Worm (Caenorhabditis elegans) whole organism, L3 larva: Measurements from ENCODE around the gene srv-5.

Source experiments
- R02D3.7 ChIP-seq: fragments of 150-350 bp; optimal IDR thresholded peaks from 2 replicates; lab custom pipeline; 2014; ENCODE audit warnings: missing biosample characterization, missing genetic modification characterization
- ZK546.5 ChIP-seq: sonication (generic microtip); optimal IDR thresholded peaks from 2 replicates; lab custom pipeline; 2017; ENCODE audit warnings: missing biosample characterization, missing genetic modification characterization
- ceh-28 ChIP-seq: fragments of 150-350 bp; optimal IDR thresholded peaks from 2 replicates; lab custom pipeline; 2014; ENCODE audit warnings: missing biosample characterization, missing genetic modification reagents, missing genetic modification characterization
- ceh-9 ChIP-seq: sonication (generic microtip); optimal IDR thresholded peaks from 2 replicates; lab custom pipeline; 2018; ENCODE audit warnings: missing biosample characterization, missing genetic modification characterization
- egl-5 ChIP-seq: fragments of 150-350 bp; optimal IDR thresholded peaks from 2 replicates; lab custom pipeline; 2017; ENCODE audit warnings: missing biosample characterization, missing genetic modification reagents, missing genetic modification characterization, inconsistent platforms
- elt-1 ChIP-seq: fragments of 150-350 bp; optimal IDR thresholded peaks from 2 replicates; lab custom pipeline; 2014; ENCODE audit warnings: missing biosample characterization, missing genetic modification characterization
- elt-2 ChIP-seq: sonication (generic microtip); optimal IDR thresholded peaks from 2 replicates; lab custom pipeline; 2016; ENCODE audit warnings: missing genetic modification reagents, mild to moderate bottlenecking, missing genetic modification characterization, missing compliant biosample characterization
- elt-3 ChIP-seq, 3 experiments: fragments of 150-350 bp in 1 of 3; sonication (generic microtip) in 2 of 3; optimal IDR thresholded peaks; 2 replicates in 2 of 3; 4 replicates in 1 of 3; lab custom pipeline; 2014 to 2017; ENCODE audit warnings: missing biosample characterization in 3 of 3, missing genetic modification characterization in 3 of 3
- eor-1 ChIP-seq, 2 experiments: fragments of 150-350 bp; optimal IDR thresholded peaks; 2 replicates each; lab custom pipeline; 2014 to 2018; ENCODE audit warnings: missing biosample characterization in 2 of 2, missing genetic modification characterization in 2 of 2
- hmg-11 ChIP-seq: sonication (generic microtip); optimal IDR thresholded peaks from 2 replicates; lab custom pipeline; 2016; ENCODE audit warnings: missing genetic modification characterization, missing compliant biosample characterization
- jun-1 ChIP-seq: fragments of 150-350 bp; optimal IDR thresholded peaks from 2 replicates; lab custom pipeline; 2014; ENCODE audit warnings: missing biosample characterization, missing genetic modification reagents, missing genetic modification characterization
- lin-15B ChIP-seq: fragments of 150-350 bp; optimal IDR thresholded peaks from 2 replicates; lab custom pipeline; 2014; ENCODE audit warnings: missing biosample characterization, missing genetic modification characterization
- lsy-12 ChIP-seq: sonication (generic microtip); optimal IDR thresholded peaks from 2 replicates; lab custom pipeline; 2016; ENCODE audit warnings: mild to moderate bottlenecking, missing genetic modification characterization, missing compliant biosample characterization
- mdl-1 ChIP-seq: fragments of 150-350 bp; optimal IDR thresholded peaks from 2 replicates; lab custom pipeline; 2014; ENCODE audit warnings: missing biosample characterization, missing genetic modification characterization
- nfya-1 ChIP-seq: sonication (generic microtip); optimal IDR thresholded peaks from 2 replicates; lab custom pipeline; 2017; ENCODE audit warnings: missing genetic modification characterization, mild to moderate bottlenecking, missing compliant biosample characterization, antibody characterized with exemption, moderate library complexity; ENCODE audit not compliant: insufficient read depth
- nhr-12 ChIP-seq: fragments of 150-350 bp; optimal IDR thresholded peaks from 2 replicates; lab custom pipeline; 2014; ENCODE audit warnings: missing biosample characterization, missing genetic modification characterization
- nhr-23 ChIP-seq: fragments of 150-350 bp; optimal IDR thresholded peaks from 2 replicates; lab custom pipeline; 2014; ENCODE audit warnings: missing biosample characterization, missing genetic modification reagents, missing genetic modification characterization
- nhr-237 ChIP-seq: fragments of 150-350 bp; optimal IDR thresholded peaks from 2 replicates; lab custom pipeline; 2014; ENCODE audit warnings: missing biosample characterization, missing genetic modification characterization
- nhr-25 ChIP-seq: sonication (generic microtip); optimal IDR thresholded peaks from 2 replicates; lab custom pipeline; 2017; ENCODE audit warnings: missing biosample characterization, missing genetic modification characterization
- nhr-28 ChIP-seq: fragments of 150-350 bp; optimal IDR thresholded peaks from 2 replicates; lab custom pipeline; 2014; ENCODE audit warnings: missing biosample characterization, missing genetic modification characterization
- nhr-43 ChIP-seq: sonication (generic microtip); optimal IDR thresholded peaks from 2 replicates; lab custom pipeline; 2016; ENCODE audit warnings: mild to moderate bottlenecking, missing genetic modification characterization, missing compliant biosample characterization; ENCODE audit not compliant: poor library complexity, severe bottlenecking
- nhr-77 ChIP-seq: fragments of 150-350 bp; optimal IDR thresholded peaks from 2 replicates; lab custom pipeline; 2014; ENCODE audit warnings: missing biosample characterization, missing genetic modification characterization
- pha-4 ChIP-seq: fragments of 150-350 bp; optimal IDR thresholded peaks from 2 replicates; lab custom pipeline; 2014; ENCODE audit warnings: missing biosample characterization, missing genetic modification reagents, missing genetic modification characterization
- pqm-1 ChIP-seq: fragments of 150-350 bp; optimal IDR thresholded peaks from 2 replicates; lab custom pipeline; 2017; ENCODE audit warnings: missing biosample characterization, missing genetic modification characterization, inconsistent platforms
- snpc-4 ChIP-seq: fragments of 150-350 bp; optimal IDR thresholded peaks from 2 replicates; lab custom pipeline; 2014; ENCODE audit warnings: missing biosample characterization, missing genetic modification characterization
- tbx-2 ChIP-seq: sonication (generic microtip); optimal IDR thresholded peaks from 2 replicates; lab custom pipeline; 2016; ENCODE audit warnings: mild to moderate bottlenecking, missing genetic modification characterization, missing compliant biosample characterization
- unc-39 ChIP-seq: sonication (generic microtip); optimal IDR thresholded peaks from 4 replicates; lab custom pipeline; 2017; ENCODE audit warnings: missing biosample characterization, missing genetic modification characterization
- zag-1 ChIP-seq: fragments of 150-350 bp; optimal IDR thresholded peaks from 2 replicates; lab custom pipeline; 2014; ENCODE audit warnings: missing biosample characterization, missing genetic modification characterization
- ztf-4 ChIP-seq: fragments of 150-350 bp; optimal IDR thresholded peaks from 2 replicates; lab custom pipeline; 2014; ENCODE audit warnings: missing biosample characterization, missing genetic modification characterization

Gene srv-5

DNA sequence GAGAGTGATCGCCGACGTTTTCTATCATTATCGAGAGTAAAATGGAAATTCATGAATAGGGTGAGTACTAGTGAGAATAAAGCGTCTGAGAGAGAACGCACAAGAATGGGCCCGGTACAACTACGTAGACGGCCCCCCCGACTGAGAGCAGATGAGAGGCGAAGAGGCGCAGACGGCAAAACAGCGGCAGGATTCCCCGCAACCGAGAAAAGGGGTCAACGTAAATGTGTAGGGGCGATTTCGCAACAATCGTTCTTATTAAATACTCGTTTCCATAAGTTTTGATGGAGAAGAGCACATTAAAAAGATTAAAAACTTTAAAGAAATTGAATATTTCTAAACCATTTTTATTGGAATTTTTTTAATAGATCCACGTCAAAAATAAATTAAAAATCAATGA lies 37.5 kb upstream of the srv-5 start:
- TF ChIP-seq nfya-1 (tag; lab: Kevin White, UChicago) (peak; percentile 63), eor-1 (tag; optimal IDR thresholded peaks at IDR 0.05; lab: Kevin White, UChicago) (no peak), snpc-4 (tag; lab: Kevin White, UChicago) (peak; percentile 7), pha-4 (tag; lab: Kevin White, UChicago) (peak; percentile 15), lsy-12 (tag; lab: Kevin White, UChicago) (no peak), nhr-23 (peak; percentile 52), nhr-43 (tag; lab: Kevin White, UChicago) (peak; percentile 38), mdl-1 (tag; lab: Kevin White, UChicago) (no peak), hmg-11 (peak; percentile 37), nhr-12 (tag; lab: Kevin White, UChicago) (no peak), nhr-237 (tag; lab: Kevin White, UChicago) (no peak), nhr-28 (no peak), elt-1 (no peak)

DNA sequence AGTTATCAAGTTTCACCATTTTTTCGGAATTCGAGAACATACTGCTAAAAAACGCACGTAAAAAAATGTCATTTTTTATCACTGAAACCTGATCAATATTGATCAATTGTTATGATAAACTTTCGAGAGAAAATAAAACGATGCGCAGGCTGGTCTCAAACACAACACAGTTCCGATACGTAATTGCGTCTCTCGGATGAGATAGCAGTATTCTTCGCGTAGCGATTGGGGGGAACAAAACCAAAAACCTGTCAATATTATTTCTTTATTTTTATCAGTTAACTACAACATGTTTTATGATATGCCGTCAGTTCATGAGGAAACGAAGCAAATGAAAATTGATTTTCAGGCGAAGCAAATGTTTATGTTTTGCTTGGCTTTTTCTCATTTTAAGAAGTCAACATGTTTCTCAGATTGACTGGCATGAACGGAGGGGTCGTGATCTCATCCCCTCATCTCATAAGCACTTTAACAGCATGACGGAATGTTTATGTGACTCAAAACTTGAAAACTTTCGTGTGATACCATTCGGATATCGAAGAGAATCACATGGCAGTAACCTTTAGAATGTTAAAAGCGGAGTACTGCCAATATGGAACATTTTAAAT lies 36.5 kb upstream of the srv-5 start:
- TF ChIP-seq elt-2 (tag; lab: Kevin White, UChicago) (peak; percentile 85), pqm-1 (peak; percentile 46), nfya-1 (tag; lab: Kevin White, UChicago) (no peak), unc-39 (tag; lab: Kevin White, UChicago) (no peak), ceh-28 (tag; lab: Kevin White, UChicago) (peak; percentile 16), nhr-23 (peak; percentile 32), pha-4 (tag; lab: Kevin White, UChicago) (peak; percentile 22), ZK546.5 (tag; lab: Kevin White, UChicago) (no peak), jun-1 (tag; lab: Kevin White, UChicago) (no peak), egl-5 (tag; lab: Kevin White, UChicago) (peak; percentile 11), tbx-2 (tag; lab: Kevin White, UChicago) (no peak), nhr-237 (tag; lab: Kevin White, UChicago) (no peak)
- TF ChIP-seq, all 47 proteins: peak for 6

DNA sequence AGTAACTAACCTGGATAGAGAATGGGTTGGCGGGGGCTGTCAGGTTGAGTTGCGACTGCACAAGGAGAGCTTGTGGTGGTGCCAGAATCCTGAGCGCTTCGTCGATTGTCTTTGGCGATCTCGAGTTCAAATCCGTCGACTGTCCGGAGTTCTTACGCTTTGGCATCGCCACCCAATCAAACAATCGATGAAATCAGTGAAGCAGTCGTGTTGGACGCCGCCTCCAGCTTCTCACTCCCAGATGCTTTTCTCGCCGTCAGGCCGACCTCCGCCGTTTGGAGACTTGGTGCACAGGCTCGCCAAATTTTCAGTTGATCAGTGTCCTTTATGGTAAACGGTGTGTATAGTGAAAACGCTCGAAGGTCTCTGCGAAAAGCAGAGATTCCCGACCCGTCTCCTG lies 35.3 kb upstream of the srv-5 start, which contains the start of the genes F20B6.10 and hpk-1:
TSS of gene F20B6.10 (minus strand) at position 303 of the 400 bp plus-strand sequence.
TSS of gene hpk-1 (minus strand) at position 397 of the 400 bp plus-strand sequence.
- TF ChIP-seq snpc-4 (tag; lab: Kevin White, UChicago) (no peak), zag-1 (tag; lab: Kevin White, UChicago) (no peak), nhr-12 (tag; lab: Kevin White, UChicago) (no peak), egl-5 (tag; lab: Kevin White, UChicago) (no peak)

DNA sequence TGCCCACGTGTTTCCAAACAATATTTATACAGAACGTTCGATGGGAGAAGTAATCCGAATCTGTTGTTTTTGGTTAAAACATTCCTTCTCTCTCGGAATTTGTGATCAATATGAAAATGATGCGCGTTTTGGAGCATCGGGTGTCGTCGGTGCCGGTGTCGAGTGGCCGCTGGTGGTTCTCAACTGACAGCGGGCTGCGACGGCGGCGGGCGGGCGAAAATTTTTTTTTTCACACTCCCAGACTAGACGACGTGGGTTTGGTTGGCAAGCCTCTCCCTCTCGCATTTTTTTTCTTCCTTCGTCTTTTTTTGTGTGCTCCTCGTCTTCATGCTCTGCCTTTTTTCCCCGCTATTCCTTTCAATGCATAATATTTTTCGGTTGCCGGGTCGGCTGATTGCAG lies 34.0 kb upstream of the srv-5 start, which contains the start of gene W01H2.2:
TSS of gene W01H2.2 (minus strand) at position 285 of the 400 bp plus-strand sequence.
- peak; percentile 41 for TF ChIP-seq hmg-11
- no peak for TF ChIP-seq elt-1

DNA sequence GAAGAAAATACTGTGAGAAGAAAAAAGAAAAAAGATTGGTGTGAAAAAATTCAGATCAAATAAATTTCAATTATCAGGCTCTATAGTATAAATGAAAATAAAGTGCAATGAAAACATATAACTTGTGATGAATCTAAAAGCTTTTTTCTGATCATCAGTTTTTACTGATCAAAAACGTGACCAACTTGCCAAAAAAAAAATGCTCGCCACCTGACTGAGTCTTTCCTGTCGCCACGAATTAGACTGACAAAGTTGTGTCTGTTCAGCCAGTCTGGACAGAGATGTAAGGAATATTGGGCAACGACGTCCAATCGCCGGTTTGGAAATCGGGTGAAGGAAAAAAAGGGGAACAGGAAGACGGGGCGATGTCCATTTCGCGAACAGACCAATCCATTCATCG lies 32.7 kb upstream of the srv-5 start:
- TF ChIP-seq elt-3 (tag; optimal IDR thresholded peaks at IDR 0.05; lab: Kevin White, UChicago) (no peak), nfya-1 (tag; lab: Kevin White, UChicago) (peak; percentile 20), mdl-1 (tag; lab: Kevin White, UChicago) (no peak), ztf-4 (no peak)
- TF ChIP-seq, all 47 proteins: peak for 1

DNA sequence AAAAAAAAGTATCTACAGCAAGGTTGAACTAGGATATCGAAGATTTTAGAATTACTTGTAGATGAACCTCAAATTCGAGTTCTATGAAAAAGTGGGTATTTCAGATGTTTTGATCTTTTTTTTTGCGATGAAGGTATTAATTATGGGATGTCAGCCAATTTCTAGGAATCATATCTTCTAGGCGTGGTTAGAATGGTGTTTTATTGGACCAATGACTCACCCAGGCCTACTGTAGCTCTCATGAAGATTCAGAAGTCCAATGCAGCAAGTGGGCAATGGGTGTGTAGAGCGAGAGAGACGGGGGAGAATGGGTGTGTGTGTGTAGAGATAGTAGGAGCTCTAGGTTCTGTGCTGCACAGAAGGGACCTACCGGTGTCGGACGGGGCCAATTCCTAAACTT lies 29.9 kb upstream of the srv-5 start:
- TF ChIP-seq elt-1: no peak
- peak; percentile 94 for TF ChIP-seq nfya-1 (tag; lab: Kevin White, UChicago)
- TF ChIP-seq ceh-28 (tag; lab: Kevin White, UChicago): no peak
- no peak for TF ChIP-seq nhr-25
- TF ChIP-seq lin-15B: peak; percentile 23
- no peak for TF ChIP-seq nhr-77 (tag; lab: Kevin White, UChicago)
- no peak for TF ChIP-seq hmg-11
- TF ChIP-seq ztf-4: no peak
- no peak for TF ChIP-seq snpc-4 (tag; lab: Kevin White, UChicago)
- TF ChIP-seq pqm-1: no peak
- TF ChIP-seq R02D3.7: no peak
- no peak for TF ChIP-seq elt-2 (tag; lab: Kevin White, UChicago)
- no peak for TF ChIP-seq ceh-9
- TF ChIP-seq lsy-12 (tag; lab: Kevin White, UChicago): no peak
- no peak for TF ChIP-seq nhr-12 (tag; lab: Kevin White, UChicago)
- TF ChIP-seq, all 47 proteins: peak for 2
